Fruit fly (Drosophila melanogaster) whole organism, embryonic: ENCODE results near the gene Sgsh.

Source experiments
- Atf6 ChIP-seq: fragments of 200-800 bp; sonication (Bioruptor generic); IDR thresholded peaks from 2 replicates; pipeline ENCODE4 v1.3.6; 2022; ENCODE audit warnings: missing biosample characterization, missing genetic modification characterization
- B-H1 ChIP-seq: fragments of 200-800 bp; sonication (Bioruptor generic); IDR thresholded peaks from 3 replicates; pipeline ENCODE4 v1.3.6; 2022; ENCODE audit warnings: missing biosample characterization, missing genetic modification characterization
- CG10209 ChIP-seq: fragments of 200-800 bp; sonication (Bioruptor generic); optimal IDR thresholded peaks from 3 replicates; lab custom pipeline; 2017; ENCODE audit warnings: missing biosample characterization, mild to moderate bottlenecking, missing genetic modification characterization, missing genetic modification reagents
- CG12104 ChIP-seq: fragments of 200-800 bp; sonication (Bioruptor generic); optimal IDR thresholded peaks from 3 replicates; lab custom pipeline; 2016; ENCODE audit warnings: missing biosample characterization, missing genetic modification characterization
- CG13287 ChIP-seq: fragments of 200-800 bp; sonication (Bioruptor generic); IDR thresholded peaks from 2 replicates; pipeline ENCODE4 v1.3.6; 2022; ENCODE audit warnings: missing biosample characterization, missing genetic modification characterization; ENCODE audit not compliant: partially characterized antibody
- CG14014 ChIP-seq: fragments of 200-800 bp; sonication (Bioruptor generic); IDR thresholded peaks from 2 replicates; pipeline ENCODE4 v1.3.6; 2022; ENCODE audit warnings: missing biosample characterization, missing genetic modification characterization
- CG17186 ChIP-seq: fragments of 200-800 bp; sonication (Bioruptor generic); optimal IDR thresholded peaks from 3 replicates; lab custom pipeline; 2017; ENCODE audit warnings: missing biosample characterization, missing genetic modification reagents, missing genetic modification characterization
- CG17359 ChIP-seq: fragments of 200-800 bp; sonication (Bioruptor generic); optimal IDR thresholded peaks from 3 replicates; lab custom pipeline; 2018; ENCODE audit warnings: missing biosample characterization, mild to moderate bottlenecking, missing genetic modification characterization, moderate library complexity
- CG17912 ChIP-seq: fragments of 200-800 bp; sonication (Bioruptor generic); optimal IDR thresholded peaks from 2 replicates; lab custom pipeline; 2018; ENCODE audit warnings: missing biosample characterization, mild to moderate bottlenecking, missing genetic modification characterization
- CG18764 ChIP-seq: fragments of 200-800 bp; sonication (Bioruptor generic); optimal IDR thresholded peaks from 3 replicates; lab custom pipeline; 2016; ENCODE audit warnings: missing biosample characterization, missing genetic modification characterization
- CG2199 ChIP-seq: fragments of 200-800 bp; sonication (Bioruptor generic); IDR thresholded peaks from 3 replicates; pipeline ENCODE4 v1.3.6; 2022; ENCODE audit warnings: missing biosample characterization, missing genetic modification characterization
- CG31224 ChIP-seq: fragments of 200-800 bp; sonication (Bioruptor generic); IDR thresholded peaks from 2 replicates; pipeline ENCODE4 v1.3.6; 2022; ENCODE audit warnings: missing biosample characterization, missing genetic modification characterization
- CG31441 ChIP-seq: fragments of 200-800 bp; sonication (Bioruptor generic); IDR thresholded peaks from 2 replicates; pipeline ENCODE4 v1.3.6; 2022; ENCODE audit warnings: missing biosample characterization, missing genetic modification characterization
- CG33557 ChIP-seq: fragments of 200-800 bp; sonication (Bioruptor generic); optimal IDR thresholded peaks from 2 replicates; lab custom pipeline; 2019; ENCODE audit warnings: missing biosample characterization, mild to moderate bottlenecking, missing genetic modification characterization, moderate library complexity
- CG34422 ChIP-seq: fragments of 200-800 bp; sonication (Bioruptor generic); IDR thresholded peaks from 3 replicates; pipeline ENCODE4 v1.3.6; 2022; ENCODE audit warnings: missing biosample characterization, missing genetic modification characterization
- CG3726 ChIP-seq: fragments of 200-800 bp; sonication (Bioruptor generic); IDR thresholded peaks from 3 replicates; pipeline ENCODE4, ENCODE4 v1.3.6; 2022; ENCODE audit warnings: missing biosample characterization, missing genetic modification characterization
- CG4360 ChIP-seq: fragments of 200-800 bp; sonication (Bioruptor generic); IDR thresholded peaks from 2 replicates; pipeline ENCODE4 v1.3.6; 2022; ENCODE audit warnings: missing biosample characterization, missing genetic modification characterization
- CG4730 ChIP-seq: fragments of 200-800 bp; sonication (Bioruptor generic); IDR thresholded peaks from 2 replicates; pipeline ENCODE4 v1.3.6; 2022; ENCODE audit warnings: missing biosample characterization, missing genetic modification characterization
- CG5180 ChIP-seq: fragments of 200-800 bp; sonication (Bioruptor generic); optimal IDR thresholded peaks from 3 replicates; lab custom pipeline; 2017; ENCODE audit warnings: missing biosample characterization, missing genetic modification characterization, mild to moderate bottlenecking, moderate library complexity, missing genetic modification reagents
- CG7928 ChIP-seq: fragments of 200-800 bp; sonication (Bioruptor generic); optimal IDR thresholded peaks from 2 replicates; lab custom pipeline; 2017; ENCODE audit warnings: missing biosample characterization, mild to moderate bottlenecking, missing genetic modification characterization
- CG7963 ChIP-seq: fragments of 200-800 bp; sonication (Bioruptor generic); IDR thresholded peaks from 3 replicates; pipeline ENCODE4 v1.3.6; 2022; ENCODE audit warnings: missing biosample characterization, missing genetic modification characterization; ENCODE audit not compliant: partially characterized antibody
- D19A ChIP-seq: fragments of 200-800 bp; optimal IDR thresholded peaks from 3 replicates; lab custom pipeline; 2019; ENCODE audit warnings: missing biosample characterization, mild to moderate bottlenecking, missing genetic modification characterization, moderate library complexity
- Dad ChIP-seq: fragments of 200-800 bp; sonication (Bioruptor generic); optimal IDR thresholded peaks from 3 replicates; lab custom pipeline; 2016; ENCODE audit warnings: missing biosample characterization, missing genetic modification characterization
- Dll ChIP-seq: fragments of 200-800 bp; sonication (Bioruptor generic); IDR thresholded peaks from 4 replicates; pipeline ENCODE4 v1.3.6; 2022; ENCODE audit warnings: missing biosample characterization, missing genetic modification characterization; ENCODE audit not compliant: partially characterized antibody
- Doc3 ChIP-seq: fragments of 200-800 bp; sonication (Bioruptor generic); IDR thresholded peaks from 3 replicates; pipeline ENCODE4 v1.3.6; 2022; ENCODE audit warnings: missing biosample characterization, missing genetic modification characterization; ENCODE audit not compliant: partially characterized antibody
- E2f2 ChIP-seq: fragments of 200-800 bp; sonication (Bioruptor generic); IDR thresholded peaks from 2 replicates; pipeline ENCODE4 v1.3.6; 2022; ENCODE audit warnings: missing biosample characterization, missing genetic modification characterization
- Elba2 ChIP-seq: fragments of 200-800 bp; sonication (Bioruptor generic); optimal IDR thresholded peaks from 3 replicates; lab custom pipeline; 2016; ENCODE audit warnings: missing biosample characterization, missing genetic modification characterization
- GATAe ChIP-seq: fragments of 200-800 bp; sonication (Bioruptor generic); conservative IDR thresholded peaks from 2 replicates; pipeline ENCODE4 v1.3.6; 2022; ENCODE audit warnings: missing biosample characterization, missing genetic modification characterization
- Rfx ChIP-seq: fragments of 200-800 bp; sonication (Bioruptor generic); IDR thresholded peaks from 2 replicates; pipeline ENCODE4 v1.3.6; 2022; ENCODE audit warnings: missing biosample characterization, missing genetic modification characterization
- Spps ChIP-seq: fragments of 200-800 bp; sonication (Bioruptor generic); optimal IDR thresholded peaks from 2 replicates; lab custom pipeline; 2018; ENCODE audit warnings: missing biosample characterization, mild to moderate bottlenecking, missing genetic modification characterization
- Sry-β ChIP-seq: fragments of 200-800 bp; sonication (Bioruptor generic); optimal IDR thresholded peaks from 2 replicates; lab custom pipeline; 2018; ENCODE audit warnings: missing biosample characterization, mild to moderate bottlenecking, missing genetic modification characterization, moderate library complexity
- ap ChIP-seq: fragments of 200-800 bp; sonication (Bioruptor generic); IDR thresholded peaks from 2 replicates; pipeline ENCODE4 v1.3.6; 2022; ENCODE audit warnings: missing biosample characterization, missing genetic modification characterization
- ara ChIP-seq: fragments of 200-800 bp; sonication (Bioruptor generic); IDR thresholded peaks from 2 replicates; pipeline ENCODE4 v1.3.6; 2022; ENCODE audit warnings: missing biosample characterization, missing genetic modification characterization
- br ChIP-seq: fragments of >200 bp; optimal IDR thresholded peaks from 2 replicates; lab custom pipeline; 2017
- da ChIP-seq: fragments of 200-800 bp; sonication (Bioruptor generic); optimal IDR thresholded peaks from 2 replicates; lab custom pipeline; 2016; ENCODE audit warnings: missing biosample characterization, missing genetic modification characterization
- esg ChIP-seq: fragments of 200-800 bp; sonication (Bioruptor generic); conservative IDR thresholded peaks from 2 replicates; pipeline ENCODE4 v1.3.6; 2022; ENCODE audit warnings: missing biosample characterization, missing genetic modification characterization
- gem ChIP-seq: fragments of 200-800 bp; sonication (Bioruptor generic); optimal IDR thresholded peaks from 2 replicates; lab custom pipeline; 2019; ENCODE audit warnings: missing biosample characterization, mild to moderate bottlenecking, missing genetic modification characterization, moderate library complexity
- grau ChIP-seq: fragments of 200-800 bp; optimal IDR thresholded peaks from 3 replicates; lab custom pipeline; 2019; ENCODE audit warnings: missing biosample characterization, mild to moderate bottlenecking, missing genetic modification characterization, moderate library complexity
- gsb ChIP-seq: fragments of 200-800 bp; sonication (Bioruptor generic); IDR thresholded peaks from 2 replicates; pipeline ENCODE4 v1.3.6; 2022; ENCODE audit warnings: missing biosample characterization, missing genetic modification characterization
- jigr1 ChIP-seq: fragments of 200-800 bp; sonication (Bioruptor generic); IDR thresholded peaks from 3 replicates; pipeline ENCODE4 v1.3.6; 2022; ENCODE audit warnings: missing biosample characterization, missing genetic modification characterization
- jing ChIP-seq: fragments of 200-800 bp; sonication (Bioruptor generic); optimal IDR thresholded peaks from 2 replicates; lab custom pipeline; 2018; ENCODE audit warnings: missing biosample characterization, mild to moderate bottlenecking, missing genetic modification characterization
- ken ChIP-seq: fragments of 200-800 bp; sonication (Bioruptor generic); IDR thresholded peaks from 3 replicates; pipeline ENCODE4 v1.3.6; 2022; ENCODE audit warnings: missing biosample characterization, missing genetic modification characterization
- lab ChIP-seq: fragments of 200-800 bp; sonication (Bioruptor generic); optimal IDR thresholded peaks from 3 replicates; lab custom pipeline; 2017; ENCODE audit warnings: missing biosample characterization, missing genetic modification characterization, mild to moderate bottlenecking, moderate library complexity, missing genetic modification reagents
- lmd ChIP-seq: fragments of 200-800 bp; sonication (Bioruptor generic); IDR thresholded peaks from 2 replicates; pipeline ENCODE4 v1.3.6; 2022; ENCODE audit warnings: missing biosample characterization, missing genetic modification characterization
- lov ChIP-seq, 2 experiments: fragments of 200-800 bp in 1 of 2; fragments of >200 bp in 1 of 2; sonication (Bioruptor generic) in 1 of 2; IDR thresholded peaks in 1 of 2; optimal IDR thresholded peaks in 1 of 2; 2 replicates in 1 of 2; 3 replicates in 1 of 2; pipeline versions ENCODE4 v1.3.6 to Lab custom; 2017 to 2022; ENCODE audit warnings: missing biosample characterization in 1 of 2, missing genetic modification characterization in 1 of 2
- maf-S ChIP-seq: fragments of 200-800 bp; sonication (Bioruptor generic); optimal IDR thresholded peaks from 2 replicates; lab custom pipeline; 2016; ENCODE audit warnings: missing biosample characterization, missing genetic modification characterization
- scrt ChIP-seq: fragments of 200-800 bp; sonication (Bioruptor generic); optimal IDR thresholded peaks from 2 replicates; lab custom pipeline; 2018; ENCODE audit warnings: missing biosample characterization, mild to moderate bottlenecking, missing genetic modification characterization, moderate library complexity
- sens ChIP-seq: fragments of 200-800 bp; sonication (Bioruptor generic); peaks from one replicate; lab custom pipeline; 2016; ENCODE audit warnings: missing biosample characterization, missing genetic modification characterization
- sr ChIP-seq: fragments of 200-800 bp; sonication (Bioruptor generic); IDR thresholded peaks from 3 replicates; pipeline ENCODE4 v1.3.6; 2022; ENCODE audit warnings: missing biosample characterization, missing genetic modification characterization
- stc ChIP-seq: fragments of 200-800 bp; sonication (Bioruptor generic); IDR thresholded peaks from 2 replicates; pipeline ENCODE4 v1.3.6; 2022; ENCODE audit warnings: missing biosample characterization, missing genetic modification characterization
- tio ChIP-seq: fragments of 200-800 bp; sonication (Bioruptor generic); optimal IDR thresholded peaks from 2 replicates; lab custom pipeline; 2017; ENCODE audit warnings: missing biosample characterization, missing genetic modification characterization, inconsistent platforms
- zfh1 ChIP-seq: fragments of 200-800 bp; sonication (Bioruptor generic); IDR thresholded peaks from 3 replicates; pipeline ENCODE4 v1.3.6; 2022; ENCODE audit warnings: missing biosample characterization, missing genetic modification characterization

Sgsh gene

dm6 chr3R:18895227-18895626, 17.5 kb downstream of the Sgsh start (continued):
- TF ChIP-seq CG5180 (GFP tag; lab: Kevin White, UChicago) (no peak), Doc3 (GFP tag; lab: Robert Waterston, UW) (no peak), CG17359 (no peak), CG7963 (GFP tag; lab: Robert Waterston, UW) (no peak), Atf6 (GFP tag; lab: Robert Waterston, UW) (no peak), Dad (GFP tag; lab: Kevin White, UChicago) (no peak), grau (tag; lab: Kevin White, UChicago) (no peak), da (GFP tag; lab: Kevin White, UChicago) (no peak), tio (GFP tag; lab: Kevin White, UChicago) (no peak), CG34422 (GFP tag; lab: Robert Waterston, UW) (peak; percentile 37; the same call in 1 of the 3 replicates), E2f2 (GFP tag; lab: Robert Waterston, UW) (no peak), CG3726 (GFP tag; lab: Robert Waterston, UW) (no peak), maf-S (GFP tag; lab: Kevin White, UChicago) (no peak), scrt (GFP tag; lab: Kevin White, UChicago) (peak; percentile 13), CG14014 (peak; percentile 7; the same call in 1 of the 2 replicates), br (no peak), GATAe (GFP tag; lab: Robert Waterston, UW) (peak; percentile 99), CG17912 (GFP tag; lab: Kevin White, UChicago) (no peak), CG4360 (GFP tag; lab: Robert Waterston, UW) (no peak), jing (GFP tag; lab: Kevin White, UChicago) (no peak), ap (GFP tag; lab: Robert Waterston, UW) (no peak), CG13287 (no peak), B-H1 (GFP tag; lab: Robert Waterston, UW) (peak; percentile 60; the same call in 2 of the 3 replicates), Spps (tag; lab: Kevin White, UChicago) (no peak), CG7928 (GFP tag; lab: Kevin White, UChicago) (no peak), gem (tag; lab: Kevin White, UChicago) (peak; percentile 61), ken (GFP tag; lab: Robert Waterston, UW) (no peak), gsb (peak; percentile 71), lab (peak; percentile 62), lov (optimal IDR thresholded peaks at IDR 0.05; lab: Kevin White, UChicago) (no peak), lov (GFP tag; IDR thresholded peaks at IDR 0.05; lab: Robert Waterston, UW) (no peak), CG33557 (no peak), CG18764 (GFP tag; lab: Kevin White, UChicago) (no peak), D19A (tag; lab: Kevin White, UChicago) (no peak), stc (GFP tag; lab: Robert Waterston, UW) (peak; percentile 47; the same call in 1 of the 2 replicates), lmd (GFP tag; lab: Robert Waterston, UW) (peak; percentile 79), CG4730 (GFP tag; lab: Robert Waterston, UW) (peak; percentile 64), CG17186 (GFP tag; lab: Kevin White, UChicago) (no peak), Sry-β (GFP tag; lab: Kevin White, UChicago) (no peak), CG31224 (GFP tag; lab: Robert Waterston, UW) (peak; percentile 37; the same call in 1 of the 2 replicates), Elba2 (no peak), Rfx (peak; percentile 87), CG2199 (GFP tag; lab: Robert Waterston, UW) (no peak), CG31441 (GFP tag; lab: Robert Waterston, UW) (peak; percentile 55), CG10209 (GFP tag; lab: Kevin White, UChicago) (no peak), sens (GFP tag; lab: Kevin White, UChicago) (peak; percentile 62), CG12104 (GFP tag; lab: Kevin White, UChicago) (peak; percentile 22), esg (GFP tag; lab: Robert Waterston, UW) (no peak), ara (GFP tag; lab: Robert Waterston, UW) (no peak), Dll (GFP tag; lab: Robert Waterston, UW) (no peak), zfh1 (peak; percentile 53; the same call in 1 of the 3 replicates), sr (GFP tag; lab: Robert Waterston, UW) (0 out of 3 replicates have a peak, but pooled peaks have one; percentile 37), jigr1 (GFP tag; lab: Robert Waterston, UW) (peak; percentile 34; the same call in 1 of the 3 replicates)
